Fruit fly (Drosophila melanogaster) whole organism, embryonic: ENCODE data around the gene Wsck.

ENCODE experiments used
- BEAF-32 ChIP-seq: fragments of 200-800 bp; sonication (Bioruptor generic); optimal IDR thresholded peaks from 3 replicates; lab custom pipeline; 2017; ENCODE audit warnings: missing biosample characterization, missing genetic modification characterization, mild to moderate bottlenecking, moderate library complexity, missing genetic modification reagents
- CG10267 ChIP-seq: fragments of 200-800 bp; sonication (Bioruptor generic); optimal IDR thresholded peaks from 2 replicates; lab custom pipeline; 2018; ENCODE audit warnings: missing biosample characterization, mild to moderate bottlenecking, missing genetic modification characterization, moderate library complexity
- CG10979 ChIP-seq: fragments of 200-800 bp; sonication (Bioruptor generic); optimal IDR thresholded peaks from 2 replicates; lab custom pipeline; 2018; ENCODE audit warnings: missing biosample characterization, mild to moderate bottlenecking, missing genetic modification characterization, moderate library complexity
- CG11695 ChIP-seq: fragments of 200-800 bp; sonication (Bioruptor generic); IDR thresholded peaks from 3 replicates; pipeline ENCODE4 v1.3.6; 2022; ENCODE audit warnings: missing biosample characterization, missing genetic modification characterization
- CG12219 ChIP-seq: fragments of 200-800 bp; sonication (Bioruptor generic); optimal IDR thresholded peaks from 3 replicates; lab custom pipeline; 2018; ENCODE audit warnings: missing biosample characterization, mild to moderate bottlenecking, missing genetic modification characterization
- CG13424 ChIP-seq: fragments of 200-800 bp; sonication (Bioruptor generic); optimal IDR thresholded peaks from 2 replicates; lab custom pipeline; 2019; ENCODE audit warnings: missing biosample characterization, mild to moderate bottlenecking, missing genetic modification characterization, moderate library complexity
- CG15073 ChIP-seq: fragments of 200-800 bp; sonication (Bioruptor generic); optimal IDR thresholded peaks from 2 replicates; lab custom pipeline; 2016; ENCODE audit warnings: missing biosample characterization, missing genetic modification characterization
- CG15479 ChIP-seq: fragments of 200-800 bp; sonication (Bioruptor generic); optimal IDR thresholded peaks from 3 replicates; lab custom pipeline; 2019; ENCODE audit warnings: missing biosample characterization, mild to moderate bottlenecking, missing genetic modification characterization, moderate library complexity
- CG17186 ChIP-seq: fragments of 200-800 bp; sonication (Bioruptor generic); optimal IDR thresholded peaks from 3 replicates; lab custom pipeline; 2017; ENCODE audit warnings: missing biosample characterization, missing genetic modification reagents, missing genetic modification characterization
- CG17612 ChIP-seq: fragments of 200-800 bp; sonication (Bioruptor generic); IDR thresholded peaks from 2 replicates; pipeline ENCODE4 v1.3.6; 2022; ENCODE audit warnings: missing biosample characterization, missing genetic modification characterization
- CG31224 ChIP-seq: fragments of 200-800 bp; sonication (Bioruptor generic); IDR thresholded peaks from 2 replicates; pipeline ENCODE4 v1.3.6; 2022; ENCODE audit warnings: missing biosample characterization, missing genetic modification characterization
- CG31441 ChIP-seq: fragments of 200-800 bp; sonication (Bioruptor generic); IDR thresholded peaks from 2 replicates; pipeline ENCODE4 v1.3.6; 2022; ENCODE audit warnings: missing biosample characterization, missing genetic modification characterization
- CG32532 ChIP-seq: fragments of 200-800 bp; sonication (Bioruptor generic); IDR thresholded peaks from 2 replicates; pipeline ENCODE4 v1.3.6; 2022; ENCODE audit warnings: missing biosample characterization, missing genetic modification characterization
- CG34376 ChIP-seq: fragments of 200-800 bp; sonication (Bioruptor generic); optimal IDR thresholded peaks from 2 replicates; lab custom pipeline; 2018; ENCODE audit warnings: missing biosample characterization, mild to moderate bottlenecking, missing genetic modification characterization
- CG3847 ChIP-seq: fragments of 200-800 bp; sonication (Bioruptor generic); IDR thresholded peaks from 2 replicates; pipeline ENCODE4 v1.3.6; 2022; ENCODE audit warnings: missing biosample characterization, missing genetic modification characterization
- CG4617 ChIP-seq: fragments of 200-800 bp; sonication (Bioruptor generic); optimal IDR thresholded peaks from 3 replicates; lab custom pipeline; 2016; ENCODE audit warnings: missing biosample characterization, missing genetic modification characterization, borderline replicate concordance
- CG6175 ChIP-seq: fragments of 200-800 bp; sonication (Bioruptor generic); IDR thresholded peaks from 3 replicates; pipeline ENCODE4 v1.3.6; 2022; ENCODE audit warnings: missing biosample characterization, missing genetic modification characterization
- CG6683 ChIP-seq: fragments of 200-800 bp; sonication (Bioruptor generic); optimal IDR thresholded peaks from 2 replicates; lab custom pipeline; 2017; ENCODE audit warnings: missing biosample characterization, mild to moderate bottlenecking, missing genetic modification characterization, missing genetic modification reagents
- CG8924 ChIP-seq: fragments of 200-800 bp; optimal IDR thresholded peaks from 3 replicates; lab custom pipeline; 2019; ENCODE audit warnings: missing biosample characterization, mild to moderate bottlenecking, missing genetic modification characterization, moderate library complexity
- CG9609 ChIP-seq: fragments of 200-800 bp; sonication (Bioruptor generic); optimal IDR thresholded peaks from 3 replicates; lab custom pipeline; 2016; ENCODE audit warnings: missing biosample characterization, missing genetic modification characterization
- CkIIα-i1 ChIP-seq: fragments of 200-800 bp; sonication (Bioruptor generic); IDR thresholded peaks from 2 replicates; pipeline ENCODE4 v1.3.6; 2022; ENCODE audit warnings: missing biosample characterization, missing genetic modification characterization
- Dbx ChIP-seq: fragments of 200-800 bp; sonication (Bioruptor generic); IDR thresholded peaks from 3 replicates; pipeline ENCODE4 v1.3.6; 2022; ENCODE audit warnings: missing biosample characterization, missing genetic modification characterization
- Fer1 ChIP-seq: fragments of 200-800 bp; sonication (Bioruptor generic); optimal IDR thresholded peaks from 2 replicates; lab custom pipeline; 2017; ENCODE audit warnings: missing biosample characterization, mild to moderate bottlenecking, missing genetic modification characterization
- HLH54F ChIP-seq: fragments of 200-800 bp; sonication (Bioruptor generic); optimal IDR thresholded peaks from 3 replicates; lab custom pipeline; 2016; ENCODE audit warnings: missing biosample characterization, missing genetic modification characterization
- Hey ChIP-seq: fragments of 200-800 bp; sonication (Bioruptor generic); optimal IDR thresholded peaks from 3 replicates; lab custom pipeline; 2018; ENCODE audit warnings: missing biosample characterization, mild to moderate bottlenecking, missing genetic modification characterization
- HmgD ChIP-seq: fragments of 200-800 bp; sonication (Bioruptor generic); optimal IDR thresholded peaks from 3 replicates; lab custom pipeline; 2016; ENCODE audit warnings: missing biosample characterization, missing genetic modification characterization
- Hr78 ChIP-seq, 2 experiments: fragments of 200-800 bp in 1 of 2; fragments of >200 bp in 1 of 2; sonication (Bioruptor generic) in 1 of 2; optimal IDR thresholded peaks; 2 replicates each; lab custom pipeline; 2017 to 2019; ENCODE audit warnings: missing biosample characterization in 2 of 2, missing genetic modification characterization in 2 of 2, mild to moderate bottlenecking in 1 of 2, moderate library complexity in 1 of 2
- Max ChIP-seq: fragments of 200-800 bp; sonication (Bioruptor generic); optimal IDR thresholded peaks from 2 replicates; lab custom pipeline; 2016; ENCODE audit warnings: missing biosample characterization, mild to moderate bottlenecking, missing genetic modification characterization
- Mrtf ChIP-seq: fragments of 200-800 bp; sonication (Bioruptor generic); IDR thresholded peaks from 3 replicates; pipeline ENCODE4 v1.3.6; 2022; ENCODE audit warnings: missing biosample characterization, missing genetic modification characterization
- NfI ChIP-seq: fragments of 200-800 bp; sonication (Bioruptor generic); optimal IDR thresholded peaks from 3 replicates; lab custom pipeline; 2018; ENCODE audit warnings: missing biosample characterization, mild to moderate bottlenecking, missing genetic modification characterization, moderate library complexity
- Rfx ChIP-seq: fragments of 200-800 bp; sonication (Bioruptor generic); IDR thresholded peaks from 2 replicates; pipeline ENCODE4 v1.3.6; 2022; ENCODE audit warnings: missing biosample characterization, missing genetic modification characterization
- Spps ChIP-seq: fragments of 200-800 bp; sonication (Bioruptor generic); optimal IDR thresholded peaks from 2 replicates; lab custom pipeline; 2018; ENCODE audit warnings: missing biosample characterization, mild to moderate bottlenecking, missing genetic modification characterization
- YL-1 ChIP-seq: fragments of 200-800 bp; sonication (Bioruptor generic); optimal IDR thresholded peaks from 3 replicates; lab custom pipeline; 2017; ENCODE audit warnings: missing biosample characterization, mild to moderate bottlenecking, missing genetic modification characterization
- az2 ChIP-seq: fragments of 200-800 bp; sonication (Bioruptor generic); optimal IDR thresholded peaks from 3 replicates; lab custom pipeline; 2016; ENCODE audit warnings: missing biosample characterization, missing genetic modification characterization
- bsh ChIP-seq, 2 experiments: fragments of 200-800 bp; sonication (Bioruptor generic); optimal IDR thresholded peaks; 2 replicates each; lab custom pipeline; 2017 to 2018; ENCODE audit warnings: mild to moderate bottlenecking in 2 of 2, missing biosample characterization in 2 of 2, missing genetic modification characterization in 2 of 2, moderate library complexity in 1 of 2
- corto ChIP-seq: fragments of 200-800 bp; sonication (Bioruptor generic); optimal IDR thresholded peaks from 2 replicates; lab custom pipeline; 2016; ENCODE audit warnings: missing biosample characterization, mild to moderate bottlenecking, missing genetic modification characterization, moderate library complexity
- crp ChIP-seq, 2 experiments: fragments of 200-800 bp; sonication (Bioruptor generic); optimal IDR thresholded peaks; 2 replicates in 1 of 2; 3 replicates in 1 of 2; lab custom pipeline; 2017; ENCODE audit warnings: missing biosample characterization in 2 of 2, missing genetic modification characterization in 2 of 2, mild to moderate bottlenecking in 1 of 2, moderate library complexity in 1 of 2
- cwo ChIP-seq: fragments of 200-800 bp; sonication (Bioruptor generic); optimal IDR thresholded peaks from 3 replicates; lab custom pipeline; 2017; ENCODE audit warnings: missing biosample characterization, missing genetic modification characterization, mild to moderate bottlenecking, moderate library complexity, missing genetic modification reagents
- dm ChIP-seq: fragments of 200-800 bp; sonication (Bioruptor generic); optimal IDR thresholded peaks from 3 replicates; lab custom pipeline; 2016; ENCODE audit warnings: missing biosample characterization, missing genetic modification characterization
- dysf ChIP-seq: fragments of 200-800 bp; sonication (Bioruptor generic); IDR thresholded peaks from 3 replicates; pipeline ENCODE4 v1.3.6; 2022; ENCODE audit warnings: missing biosample characterization, missing genetic modification characterization
- eve ChIP-seq, 2 experiments: fragments of >200 bp; optimal IDR thresholded peaks; 2 replicates each; lab custom pipeline; 2017; ENCODE audit warnings: missing biosample characterization in 2 of 2, missing genetic modification characterization in 2 of 2
- fd3F ChIP-seq: fragments of 200-800 bp; sonication (Bioruptor generic); optimal IDR thresholded peaks from 2 replicates; lab custom pipeline; 2018; ENCODE audit warnings: missing biosample characterization, mild to moderate bottlenecking, missing genetic modification characterization, moderate library complexity
- gcm2 ChIP-seq: fragments of 200-800 bp; sonication (Bioruptor generic); optimal IDR thresholded peaks from 2 replicates; lab custom pipeline; 2016; ENCODE audit warnings: missing biosample characterization, missing genetic modification characterization
- gsb ChIP-seq: fragments of 200-800 bp; sonication (Bioruptor generic); IDR thresholded peaks from 2 replicates; pipeline ENCODE4 v1.3.6; 2022; ENCODE audit warnings: missing biosample characterization, missing genetic modification characterization
- kay ChIP-seq: fragments of 200-800 bp; sonication (Bioruptor generic); optimal IDR thresholded peaks from 2 replicates; lab custom pipeline; 2016; ENCODE audit warnings: missing biosample characterization, missing genetic modification characterization
- luna ChIP-seq: fragments of 200-800 bp; sonication (Bioruptor generic); optimal IDR thresholded peaks from 2 replicates; lab custom pipeline; 2016; ENCODE audit warnings: missing biosample characterization, missing genetic modification characterization
- nom ChIP-seq: fragments of 200-800 bp; sonication (Bioruptor generic); optimal IDR thresholded peaks from 2 replicates; lab custom pipeline; 2017; ENCODE audit warnings: missing biosample characterization, missing genetic modification characterization, mild to moderate bottlenecking, moderate library complexity, missing genetic modification reagents
- pho ChIP-seq: fragments of 200-800 bp; sonication (Bioruptor generic); optimal IDR thresholded peaks from 2 replicates; lab custom pipeline; 2016; ENCODE audit warnings: missing biosample characterization, missing genetic modification characterization
- trh ChIP-seq: fragments of 200-800 bp; sonication (Bioruptor generic); optimal IDR thresholded peaks from 2 replicates; lab custom pipeline; 2016; ENCODE audit warnings: missing biosample characterization, missing genetic modification characterization
- twi ChIP-seq: fragments of 200-800 bp; optimal IDR thresholded peaks from 2 replicates; lab custom pipeline; 2019; ENCODE audit warnings: missing biosample characterization, mild to moderate bottlenecking, missing genetic modification characterization, moderate library complexity
- unpg ChIP-seq: fragments of 200-800 bp; sonication (Bioruptor generic); optimal IDR thresholded peaks from 3 replicates; lab custom pipeline; 2018; ENCODE audit warnings: missing biosample characterization, mild to moderate bottlenecking, missing genetic modification characterization, moderate library complexity

Gene Wsck

DNA sequence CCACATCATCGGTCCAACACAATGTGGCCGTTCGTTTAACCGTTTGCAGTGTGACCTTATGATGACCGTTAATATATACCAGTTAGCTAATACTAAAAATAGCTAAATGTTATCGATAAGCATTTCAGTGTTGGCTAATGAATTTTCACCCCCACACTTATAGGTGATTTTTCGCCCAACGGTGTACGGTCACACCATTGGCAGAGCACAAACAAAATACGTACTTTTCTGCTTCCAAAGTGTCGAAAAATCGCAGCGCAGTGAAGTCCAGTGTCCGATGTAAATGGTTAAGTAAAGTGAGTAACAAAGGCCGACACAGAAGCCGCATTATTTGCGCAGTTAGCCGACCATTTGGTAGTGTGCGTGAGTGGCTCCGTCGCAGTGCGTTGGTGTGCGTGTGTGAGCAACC, 4.4 kb downstream of the Wsck start, which contains the start of the genes Syx18 and atl:
Gene Syx18, minus strand, starts transcription at position 46 of the 409 bp plus-strand sequence.
Gene atl, plus strand, starts transcription at position 155 of the 409 bp plus-strand sequence.
- TF ChIP-seq eve (GFP tag; optimal IDR thresholded peaks at IDR 0.05; lab: Kevin White, UChicago) (no peak), HmgD (GFP tag; lab: Kevin White, UChicago) (peak; percentile 42), Rfx (GFP tag; lab: Robert Waterston, UW) (peak; percentile 63), Dbx (GFP tag; lab: Robert Waterston, UW) (no peak), CG31441 (GFP tag; lab: Robert Waterston, UW) (no peak; the same call in 1 of the 2 replicates), twi (tag; lab: Kevin White, UChicago) (no peak), Hr78 (GFP tag; optimal IDR thresholded peaks at IDR 0.05; lab: Kevin White, UChicago) (no peak), dm (GFP tag; lab: Kevin White, UChicago) (peak; percentile 7), CG17186 (GFP tag; lab: Kevin White, UChicago) (peak; percentile 48), Fer1 (peak; percentile 64), CG13424 (tag; lab: Kevin White, UChicago) (no peak), CG32532 (GFP tag; lab: Robert Waterston, UW) (no peak), kay (GFP tag; lab: Kevin White, UChicago) (no peak), CG15073 (GFP tag; lab: Kevin White, UChicago) (no peak), YL-1 (GFP tag; lab: Kevin White, UChicago) (peak; percentile 94), CG11695 (GFP tag; lab: Robert Waterston, UW) (no peak), CG6683 (GFP tag; lab: Kevin White, UChicago) (no peak), CG10267 (tag; lab: Kevin White, UChicago) (peak; percentile 98), pho (GFP tag; lab: Kevin White, UChicago) (no peak), CG3847 (GFP tag; lab: Robert Waterston, UW) (peak; percentile 73; the same call in 1 of the 2 replicates), Mrtf (GFP tag; lab: Robert Waterston, UW) (no peak), dysf (GFP tag; lab: Robert Waterston, UW) (no peak), bsh (GFP tag; optimal IDR thresholded peaks at IDR 0.05; lab: Kevin White, UChicago) (peak in 1 of 2 experiments; percentile 10), HLH54F (peak; percentile 15), NfI (GFP tag; lab: Kevin White, UChicago) (peak; percentile 5), CG8924 (tag; lab: Kevin White, UChicago) (peak; percentile 69), luna (GFP tag; lab: Kevin White, UChicago) (peak; percentile 20), BEAF-32 (GFP tag; lab: Kevin White, UChicago) (peak; percentile 59), Spps (tag; lab: Kevin White, UChicago) (no peak), Hey (no peak), unpg (GFP tag; lab: Kevin White, UChicago) (peak; percentile 37), nom (GFP tag; lab: Kevin White, UChicago) (peak; percentile 34), CG6175 (no peak), CG31224 (no peak), corto (GFP tag; lab: Kevin White, UChicago) (no peak), trh (GFP tag; lab: Kevin White, UChicago) (no peak), gcm2 (GFP tag; lab: Kevin White, UChicago) (no peak), CG17612 (GFP tag; lab: Robert Waterston, UW) (no peak), CG10979 (tag; lab: Kevin White, UChicago) (no peak), Max (GFP tag; lab: Kevin White, UChicago) (peak; percentile 3), CG4617 (GFP tag; lab: Kevin White, UChicago) (peak; percentile 97), az2 (GFP tag; lab: Kevin White, UChicago) (no peak), CG9609 (GFP tag; lab: Kevin White, UChicago) (peak; percentile 3), CG15479 (GFP tag; lab: Kevin White, UChicago) (no peak), crp (GFP tag; optimal IDR thresholded peaks at IDR 0.05; lab: Kevin White, UChicago) (peak in 1 of 2 experiments; percentile 23), CG34376 (GFP tag; lab: Kevin White, UChicago) (peak; percentile 40), CG12219 (GFP tag; lab: Kevin White, UChicago) (no peak), CkIIα-i1 (GFP tag; lab: Robert Waterston, UW) (no peak), cwo (GFP tag; lab: Kevin White, UChicago) (no peak), gsb (GFP tag; lab: Robert Waterston, UW) (no peak), fd3F (GFP tag; lab: Kevin White, UChicago) (no peak)
